Worm (Caenorhabditis elegans): ENCODE data around the gene twk-40.

twk-40 gene

DNA sequence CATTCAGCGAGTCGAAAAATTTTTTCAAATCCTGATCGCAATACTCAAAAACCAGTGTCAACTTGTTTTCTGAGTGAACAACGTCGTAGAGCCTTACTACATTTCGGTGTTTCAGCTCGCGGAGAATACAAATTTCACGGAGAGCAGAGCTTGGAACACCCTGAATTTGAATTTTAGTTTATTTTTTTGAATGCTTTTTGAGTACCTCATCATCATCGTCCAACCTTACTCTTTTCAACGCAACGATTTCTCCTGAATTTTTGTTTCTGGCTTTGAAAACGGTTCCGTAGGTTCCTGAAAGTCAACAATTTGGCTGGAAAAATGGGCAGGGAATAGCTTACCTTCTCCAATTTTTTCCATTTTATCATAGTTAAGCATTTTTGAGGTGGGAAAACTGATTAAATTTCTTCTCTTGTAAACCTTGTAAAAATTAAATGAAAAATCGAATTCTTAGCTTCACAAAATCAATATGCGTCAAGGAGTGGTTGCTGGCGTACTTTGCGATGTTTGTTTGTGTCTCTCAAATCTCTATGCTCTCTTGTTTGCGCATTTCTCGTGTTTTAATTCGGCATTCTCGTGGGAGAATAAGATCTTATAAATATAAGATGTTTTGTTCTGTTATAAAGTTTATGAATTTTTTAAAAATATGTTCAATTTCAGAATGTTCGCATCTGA lies 26.2 kb downstream of the twk-40 start, which contains the start of gene cdk-5 (continued):
- TF ChIP-seq pqm-1 (tag; optimal IDR thresholded peaks at IDR 0.05) (no peak), aha-1 (tag; optimal IDR thresholded peaks at IDR 0.05) (peak; percentile 72), hlh-4 (tag; optimal IDR thresholded peaks at IDR 0.05) (no peak), nhr-28 (tag; optimal IDR thresholded peaks at IDR 0.05) (no peak), jun-1 (tag; optimal IDR thresholded peaks at IDR 0.05) (peak; percentile 86), lir-3 (tag; optimal IDR thresholded peaks at IDR 0.05; ENCODE audit: poor library complexity) (peak; percentile 87), pax-3 (tag; optimal IDR thresholded peaks at IDR 0.05) (peak; percentile 83), nhr-85 (tag) (peak; percentile 94), tlp-1 (tag; optimal IDR thresholded peaks at IDR 0.05) (no peak), unc-30 (tag; optimal IDR thresholded peaks at IDR 0.05) (peak; percentile 84), fkh-10 (GFP tag; optimal IDR thresholded peaks at IDR 0.05) (peak; percentile 58), grh-1 (GFP tag; IDR thresholded peaks at IDR 0.05) (peak; percentile 87), unc-86 (tag; optimal IDR thresholded peaks at IDR 0.05) (peak; percentile 95), elt-3 (tag; optimal IDR thresholded peaks at IDR 0.05) (peak in 2 of 6 experiments; percentile 86 to 87), mab-9 (GFP tag; IDR thresholded peaks at IDR 0.05) (peak; percentile 81), nhr-90 (tag; optimal IDR thresholded peaks at IDR 0.05; ENCODE audit: poor library complexity) (peak; percentile 94), xbp-1 (tag; optimal IDR thresholded peaks at IDR 0.05) (peak; percentile 93), nhr-84 (tag; optimal IDR thresholded peaks at IDR 0.05) (no peak), unc-98 (GFP tag; IDR thresholded peaks at IDR 0.05) (no peak; the same call in 1 of the 2 replicates), ztf-4 (tag; optimal IDR thresholded peaks at IDR 0.05) (peak; percentile 84), ceh-82 (tag; optimal IDR thresholded peaks at IDR 0.05) (peak; percentile 89 to 93 (median 90)), hlh-17 (GFP tag; optimal IDR thresholded peaks at IDR 0.05; ENCODE audit: borderline replicate concordance) (no peak), blmp-1 (tag; optimal IDR thresholded peaks at IDR 0.05) (peak; percentile 91), lsy-2 (tag; optimal IDR thresholded peaks at IDR 0.05) (peak; percentile 97 to 98), nhr-47 (tag; optimal IDR thresholded peaks at IDR 0.05) (peak; percentile 98), mep-1 (tag; optimal IDR thresholded peaks at IDR 0.05) (peak; percentile 99), ces-1 (GFP tag; optimal IDR thresholded peaks at IDR 0.05) (no peak), nhr-71 (tag; optimal IDR thresholded peaks at IDR 0.05) (peak; percentile 98), zag-1 (tag; optimal IDR thresholded peaks at IDR 0.05) (peak; percentile 83), F16B12.6 (tag; optimal IDR thresholded peaks at IDR 0.05) (peak; percentile 71), mdl-1 (tag; optimal IDR thresholded peaks at IDR 0.05) (peak in 1 of 2 experiments; percentile 87), snpc-4 (tag; optimal IDR thresholded peaks at IDR 0.05) (peak; percentile 87), dsc-1 (tag; optimal IDR thresholded peaks at IDR 0.05) (peak; percentile 97)

DNA sequence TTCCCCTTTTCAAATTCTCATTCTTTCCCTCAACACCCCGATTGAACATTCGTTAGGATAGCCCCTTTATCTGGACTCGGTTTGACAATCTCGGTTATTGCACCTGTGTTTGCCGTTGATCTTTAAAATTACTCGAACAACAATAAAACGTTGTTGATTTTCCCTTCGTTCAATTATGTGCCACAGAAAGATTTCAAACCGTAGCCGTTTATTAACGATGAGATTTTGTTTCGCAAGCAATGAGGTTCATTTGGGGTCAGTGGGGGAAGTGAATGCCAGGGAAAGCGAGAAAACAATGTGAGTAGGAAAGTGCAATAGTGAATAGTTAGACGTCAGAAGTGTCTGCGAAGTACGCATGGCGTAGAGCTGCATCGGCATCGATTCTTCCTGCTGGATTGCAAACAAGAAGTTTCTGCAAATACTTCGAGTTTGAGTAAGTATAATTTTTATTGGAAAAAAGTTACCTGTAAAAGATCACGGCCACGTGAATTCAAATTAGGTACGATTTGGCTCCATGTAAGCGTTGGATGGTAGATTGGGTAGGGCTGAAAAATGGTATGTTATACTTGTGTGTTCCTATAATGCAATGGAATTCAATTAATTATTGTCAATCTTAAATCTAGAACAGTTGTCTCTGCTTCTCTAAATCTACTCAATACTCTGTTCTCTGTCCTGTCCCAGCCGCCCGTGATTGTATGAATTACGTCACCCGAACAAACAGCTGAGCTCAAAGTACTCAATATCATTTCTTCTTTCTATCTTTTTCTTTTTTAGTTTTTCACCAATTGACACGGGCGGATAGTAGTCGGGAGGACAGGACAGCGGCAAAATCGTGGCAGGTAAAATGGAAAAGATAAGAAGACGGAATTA lies 27.5 kb downstream of the twk-40 start, which contains the start of gene kel-3:
Gene kel-3 (plus strand): TSS at position 328 of the 870 bp plus-strand sequence.
- TF ChIP-seq nhr-90 (tag; optimal IDR thresholded peaks at IDR 0.05; ENCODE audit: poor library complexity) (peak; percentile 81), xbp-1 (tag; optimal IDR thresholded peaks at IDR 0.05) (peak; percentile 31), unc-98 (GFP tag; IDR thresholded peaks at IDR 0.05) (no peak), lin-14 (GFP tag; optimal IDR thresholded peaks at IDR 0.05) (peak; percentile 91), nhr-20 (tag; optimal IDR thresholded peaks at IDR 0.05) (peak; percentile 75), snu-23 (GFP tag; optimal IDR thresholded peaks at IDR 0.05) (peak; percentile 75), egl-13 (tag; optimal IDR thresholded peaks at IDR 0.05) (no peak), mef-2 (tag; optimal IDR thresholded peaks at IDR 0.05) (no peak), fkh-8 (tag; optimal IDR thresholded peaks at IDR 0.05) (no peak), C16A3.4 (tag; optimal IDR thresholded peaks at IDR 0.05) (peak; percentile 26), rnt-1 (tag; optimal IDR thresholded peaks at IDR 0.05) (peak; percentile 83), nhr-19 (GFP tag; conservative IDR thresholded peaks at IDR 0.05) (peak; percentile 85), fos-1 (tag; optimal IDR thresholded peaks at IDR 0.05) (peak; percentile 53), skn-1 (tag; optimal IDR thresholded peaks at IDR 0.05) (peak; percentile 26), nhr-85 (tag) (peak; percentile 82), lir-3 (tag; optimal IDR thresholded peaks at IDR 0.05; ENCODE audit: poor library complexity) (peak; percentile 53), nhr-84 (tag; optimal IDR thresholded peaks at IDR 0.05) (peak; percentile 56), dpl-1 (GFP tag; optimal IDR thresholded peaks at IDR 0.05) (peak; percentile 36 to 68 (median 42)), nhr-77 (tag; optimal IDR thresholded peaks at IDR 0.05) (peak; percentile 20), C34B4.2 (tag; optimal IDR thresholded peaks at IDR 0.05) (peak; percentile 21), pax-3 (tag; optimal IDR thresholded peaks at IDR 0.05) (peak; percentile 76), ets-5 (GFP tag; IDR thresholded peaks at IDR 0.05) (no peak), lin-35 (GFP tag; optimal IDR thresholded peaks at IDR 0.05) (peak; percentile 17 to 66)

Data from whole organism, L1 larva.